Fruit fly (Drosophila melanogaster) whole organism, embryonic: Measurements from ENCODE around the gene CG14866.

Source experiments
- B-H2 ChIP-seq: fragments of 200-800 bp; sonication (Bioruptor generic); optimal IDR thresholded peaks from 2 replicates; lab custom pipeline; 2018; ENCODE audit warnings: missing biosample characterization, mild to moderate bottlenecking, missing genetic modification characterization
- Blimp-1 ChIP-seq: fragments of 200-800 bp; sonication (Bioruptor generic); optimal IDR thresholded peaks from 3 replicates; lab custom pipeline; 2018; ENCODE audit warnings: missing biosample characterization, missing genetic modification characterization, mild to moderate bottlenecking, moderate library complexity, missing genetic modification reagents
- CG10543 ChIP-seq: fragments of 200-800 bp; sonication (Bioruptor generic); optimal IDR thresholded peaks from 3 replicates; lab custom pipeline; 2017; ENCODE audit warnings: missing biosample characterization, mild to moderate bottlenecking, missing genetic modification characterization, moderate library complexity
- CG10959 ChIP-seq: fragments of 200-800 bp; sonication (Bioruptor generic); IDR thresholded peaks from 2 replicates; pipeline ENCODE4 v1.3.6; 2022; ENCODE audit warnings: missing biosample characterization, missing genetic modification characterization
- CG11456 ChIP-seq: fragments of 200-800 bp; sonication (Bioruptor generic); IDR thresholded peaks from 3 replicates; pipeline ENCODE4 v1.3.6; 2022; ENCODE audit warnings: missing biosample characterization, missing genetic modification characterization
- CG12236 ChIP-seq: fragments of 200-800 bp; sonication (Bioruptor generic); optimal IDR thresholded peaks from 2 replicates; lab custom pipeline; 2016; ENCODE audit warnings: missing biosample characterization, missing genetic modification characterization
- CG12659 ChIP-seq: fragments of 200-800 bp; sonication (Bioruptor generic); optimal IDR thresholded peaks from 3 replicates; lab custom pipeline; 2017; ENCODE audit warnings: mild to moderate bottlenecking, missing biosample characterization, missing genetic modification reagents, missing genetic modification characterization
- CG13287 ChIP-seq: fragments of 200-800 bp; sonication (Bioruptor generic); IDR thresholded peaks from 2 replicates; pipeline ENCODE4 v1.3.6; 2022; ENCODE audit warnings: missing biosample characterization, missing genetic modification characterization; ENCODE audit not compliant: partially characterized antibody
- CG14710 ChIP-seq: fragments of 200-800 bp; sonication (Bioruptor generic); optimal IDR thresholded peaks from 3 replicates; lab custom pipeline; 2019; ENCODE audit warnings: missing biosample characterization, mild to moderate bottlenecking, missing genetic modification characterization, moderate library complexity
- CG1603 ChIP-seq: fragments of 200-800 bp; sonication (Bioruptor generic); optimal IDR thresholded peaks from 2 replicates; lab custom pipeline; 2019; ENCODE audit warnings: missing biosample characterization, mild to moderate bottlenecking, missing genetic modification characterization, moderate library complexity
- CG17186 ChIP-seq: fragments of 200-800 bp; sonication (Bioruptor generic); optimal IDR thresholded peaks from 3 replicates; lab custom pipeline; 2017; ENCODE audit warnings: missing biosample characterization, missing genetic modification reagents, missing genetic modification characterization
- CG32532 ChIP-seq: fragments of 200-800 bp; sonication (Bioruptor generic); IDR thresholded peaks from 2 replicates; pipeline ENCODE4 v1.3.6; 2022; ENCODE audit warnings: missing biosample characterization, missing genetic modification characterization
- CG33213 ChIP-seq: fragments of 200-800 bp; sonication (Bioruptor generic); optimal IDR thresholded peaks from 3 replicates; lab custom pipeline; 2016; ENCODE audit warnings: missing biosample characterization, missing genetic modification characterization
- CG34422 ChIP-seq: fragments of 200-800 bp; sonication (Bioruptor generic); IDR thresholded peaks from 3 replicates; pipeline ENCODE4 v1.3.6; 2022; ENCODE audit warnings: missing biosample characterization, missing genetic modification characterization
- CG42726 ChIP-seq: fragments of 200-800 bp; sonication (Bioruptor generic); IDR thresholded peaks from 2 replicates; pipeline ENCODE4 v1.3.6; 2022; ENCODE audit warnings: missing biosample characterization, missing genetic modification characterization; ENCODE audit not compliant: partially characterized antibody
- CG4360 ChIP-seq: fragments of 200-800 bp; sonication (Bioruptor generic); IDR thresholded peaks from 2 replicates; pipeline ENCODE4 v1.3.6; 2022; ENCODE audit warnings: missing biosample characterization, missing genetic modification characterization
- CG4730 ChIP-seq: fragments of 200-800 bp; sonication (Bioruptor generic); IDR thresholded peaks from 2 replicates; pipeline ENCODE4 v1.3.6; 2022; ENCODE audit warnings: missing biosample characterization, missing genetic modification characterization
- CG8359 ChIP-seq: fragments of 200-800 bp; sonication (Bioruptor generic); optimal IDR thresholded peaks from 2 replicates; lab custom pipeline; 2017; ENCODE audit warnings: missing biosample characterization, mild to moderate bottlenecking, missing genetic modification characterization, borderline replicate concordance
- CoRest ChIP-seq: fragments of 200-800 bp; sonication (Bioruptor generic); optimal IDR thresholded peaks from 3 replicates; lab custom pipeline; 2018; ENCODE audit warnings: missing biosample characterization, mild to moderate bottlenecking, missing genetic modification characterization, moderate library complexity
- Drgx ChIP-seq: fragments of 200-800 bp; sonication (Bioruptor generic); IDR thresholded peaks from 2 replicates; pipeline ENCODE4 v1.3.6; 2022; ENCODE audit warnings: missing biosample characterization, missing genetic modification characterization
- E2f2 ChIP-seq: fragments of 200-800 bp; sonication (Bioruptor generic); IDR thresholded peaks from 2 replicates; pipeline ENCODE4 v1.3.6; 2022; ENCODE audit warnings: missing biosample characterization, missing genetic modification characterization
- H15 ChIP-seq: fragments of 200-800 bp; sonication (Bioruptor generic); IDR thresholded peaks from 3 replicates; pipeline ENCODE4 v1.3.6; 2022; ENCODE audit warnings: missing biosample characterization, missing genetic modification characterization
- HLH3B ChIP-seq: fragments of 200-800 bp; sonication (Bioruptor generic); IDR thresholded peaks from 2 replicates; pipeline ENCODE4 v1.3.6; 2022; ENCODE audit warnings: missing biosample characterization, missing genetic modification characterization
- HLH4C ChIP-seq: fragments of 200-800 bp; sonication (Bioruptor generic); IDR thresholded peaks from 3 replicates; pipeline ENCODE4 v1.3.6; 2022; ENCODE audit warnings: missing biosample characterization, missing genetic modification characterization; ENCODE audit not compliant: partially characterized antibody
- Lim3 ChIP-seq: fragments of 200-800 bp; sonication (Bioruptor generic); IDR thresholded peaks from 2 replicates; pipeline ENCODE4 v1.3.6; 2022; ENCODE audit warnings: missing biosample characterization, missing genetic modification characterization
- MBD-R2 ChIP-seq: fragments of 200-800 bp; sonication (Bioruptor generic); IDR thresholded peaks from 2 replicates; pipeline ENCODE4 v1.3.6; 2022; ENCODE audit warnings: missing biosample characterization, missing genetic modification characterization
- Myb ChIP-seq: fragments of 200-800 bp; sonication (Bioruptor generic); optimal IDR thresholded peaks from 2 replicates; lab custom pipeline; 2016; ENCODE audit warnings: missing biosample characterization, missing genetic modification characterization
- Nf-YA ChIP-seq: fragments of 200-800 bp; sonication (Bioruptor generic); IDR thresholded peaks from 2 replicates; pipeline ENCODE4 v1.3.6; 2022; ENCODE audit warnings: missing biosample characterization, missing genetic modification characterization
- Oaz ChIP-seq: fragments of 200-800 bp; sonication (Bioruptor generic); IDR thresholded peaks from 2 replicates; pipeline ENCODE4 v1.3.6; 2022; ENCODE audit warnings: missing biosample characterization, missing genetic modification characterization
- Pdp1 ChIP-seq, 2 experiments: fragments of 200-800 bp; sonication (Bioruptor generic); optimal IDR thresholded peaks; 3 replicates each; lab custom pipeline; 2016; ENCODE audit warnings: missing biosample characterization in 2 of 2, missing genetic modification characterization in 2 of 2, mild to moderate bottlenecking in 1 of 2, moderate library complexity in 1 of 2
- Poxn ChIP-seq: fragments of 200-800 bp; sonication (Bioruptor generic); IDR thresholded peaks from 2 replicates; pipeline ENCODE4 v1.3.6; 2022; ENCODE audit warnings: missing biosample characterization, missing genetic modification characterization
- Sry-δ ChIP-seq: fragments of 200-800 bp; sonication (Bioruptor generic); optimal IDR thresholded peaks from 2 replicates; lab custom pipeline; 2016; ENCODE audit warnings: missing biosample characterization, missing genetic modification characterization
- amos ChIP-seq: fragments of 200-800 bp; sonication (Bioruptor generic); IDR thresholded peaks from 2 replicates; pipeline ENCODE4 v1.3.6; 2022; ENCODE audit warnings: missing biosample characterization, missing genetic modification characterization; ENCODE audit not compliant: partially characterized antibody
- ci ChIP-seq: fragments of 200-800 bp; sonication (Bioruptor generic); IDR thresholded peaks from 3 replicates; pipeline ENCODE4 v1.3.6; 2022; ENCODE audit warnings: missing biosample characterization, missing genetic modification characterization
- crol ChIP-seq: fragments of 200-800 bp; sonication (Bioruptor generic); IDR thresholded peaks from 2 replicates; pipeline ENCODE4 v1.3.6; 2022; ENCODE audit warnings: missing biosample characterization, missing genetic modification characterization
- crp ChIP-seq, 2 experiments: fragments of 200-800 bp; sonication (Bioruptor generic); optimal IDR thresholded peaks; 2 replicates in 1 of 2; 3 replicates in 1 of 2; lab custom pipeline; 2017; ENCODE audit warnings: missing biosample characterization in 2 of 2, missing genetic modification characterization in 2 of 2, mild to moderate bottlenecking in 1 of 2, moderate library complexity in 1 of 2
- dan ChIP-seq: fragments of 200-800 bp; sonication (Bioruptor generic); IDR thresholded peaks from 2 replicates; pipeline ENCODE4 v1.3.6; 2022; ENCODE audit warnings: missing biosample characterization, missing genetic modification characterization
- ems ChIP-seq: fragments of 200-800 bp; sonication (Bioruptor generic); optimal IDR thresholded peaks from 3 replicates; lab custom pipeline; 2016; ENCODE audit warnings: missing biosample characterization, missing genetic modification characterization
- gfzf ChIP-seq: fragments of 200-800 bp; sonication (Bioruptor generic); optimal IDR thresholded peaks from 2 replicates; lab custom pipeline; 2016; ENCODE audit warnings: missing biosample characterization, mild to moderate bottlenecking, missing genetic modification characterization, moderate library complexity
- ken ChIP-seq: fragments of 200-800 bp; sonication (Bioruptor generic); IDR thresholded peaks from 3 replicates; pipeline ENCODE4 v1.3.6; 2022; ENCODE audit warnings: missing biosample characterization, missing genetic modification characterization
- phol ChIP-seq: fragments of 200-800 bp; sonication (Bioruptor generic); optimal IDR thresholded peaks from 3 replicates; lab custom pipeline; 2018; ENCODE audit warnings: missing biosample characterization, mild to moderate bottlenecking, missing genetic modification characterization, moderate library complexity
- psq ChIP-seq: fragments of 200-800 bp; sonication (Bioruptor generic); optimal IDR thresholded peaks from 2 replicates; lab custom pipeline; 2017; ENCODE audit warnings: missing biosample characterization, missing genetic modification characterization
- pzg ChIP-seq: fragments of 200-800 bp; sonication (Bioruptor generic); optimal IDR thresholded peaks from 3 replicates; lab custom pipeline; 2018; ENCODE audit warnings: missing biosample characterization, mild to moderate bottlenecking, missing genetic modification characterization, moderate library complexity
- sens ChIP-seq: fragments of 200-800 bp; sonication (Bioruptor generic); peaks from one replicate; lab custom pipeline; 2016; ENCODE audit warnings: missing biosample characterization, missing genetic modification characterization
- shn ChIP-seq: fragments of 200-800 bp; sonication (Bioruptor generic); optimal IDR thresholded peaks from 3 replicates; lab custom pipeline; 2016; ENCODE audit warnings: missing biosample characterization, missing genetic modification characterization
- stc ChIP-seq: fragments of 200-800 bp; sonication (Bioruptor generic); IDR thresholded peaks from 2 replicates; pipeline ENCODE4 v1.3.6; 2022; ENCODE audit warnings: missing biosample characterization, missing genetic modification characterization
- unc-4 ChIP-seq: fragments of 200-800 bp; sonication (Bioruptor generic); IDR thresholded peaks from 2 replicates; pipeline ENCODE4 v1.3.6; 2022; ENCODE audit warnings: missing biosample characterization, missing genetic modification characterization; ENCODE audit not compliant: partially characterized antibody
- vvl ChIP-seq: fragments of 200-800 bp; sonication (Bioruptor generic); IDR thresholded peaks from 2 replicates; pipeline ENCODE4 v1.3.6; 2022; ENCODE audit warnings: missing biosample characterization, missing genetic modification characterization

The CG14866 gene

DNA sequence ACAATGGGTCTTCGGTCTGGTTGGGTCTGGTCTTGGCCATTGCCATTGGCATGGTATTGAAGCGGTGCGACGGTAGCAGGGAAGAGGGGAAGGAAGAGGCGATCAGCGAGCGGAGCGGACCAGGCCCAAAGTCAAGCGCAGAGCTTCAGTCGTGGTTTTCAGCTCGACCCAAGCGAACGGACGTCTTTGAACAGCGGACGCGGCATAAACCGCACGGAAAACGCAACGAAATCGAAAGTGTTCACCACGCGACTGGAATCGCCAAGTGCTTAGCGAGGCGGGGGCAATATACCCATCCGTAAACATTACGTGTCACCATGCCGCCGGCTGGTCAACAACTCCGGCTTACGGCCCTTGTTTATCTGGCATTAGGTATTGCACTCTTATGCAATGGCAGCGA is at the start of gene CG14866:
CG14866 (plus strand) TSS at position 146 of the 400 bp plus-strand sequence.
- 0 out of 2 replicates have a peak, but pooled peaks have one; percentile 7 for TF ChIP-seq Nf-YA (GFP tag; lab: Robert Waterston, UW)
- TF ChIP-seq crol = peak; percentile 41; the same call in 1 of the 2 replicates
- 0 out of 2 replicates have a peak, but pooled peaks have one; percentile 25 for TF ChIP-seq CG4360 (GFP tag; lab: Robert Waterston, UW)
- TF ChIP-seq HLH3B (GFP tag; lab: Robert Waterston, UW) = peak; percentile 8; the same call in 1 of the 2 replicates
- peak; percentile 14 for TF ChIP-seq CG10543 (GFP tag; lab: Kevin White, UChicago)
- TF ChIP-seq vvl (GFP tag; lab: Robert Waterston, UW) = 0 out of 2 replicates have a peak, but pooled peaks have one; percentile 13
- TF ChIP-seq CG8359 = peak; percentile 95
- TF ChIP-seq ci (GFP tag; lab: Robert Waterston, UW) = 0 out of 3 replicates have a peak, but pooled peaks have one; percentile 15
- 0 out of 3 replicates have a peak, but pooled peaks have one; percentile 29 for TF ChIP-seq HLH4C (GFP tag; lab: Robert Waterston, UW)
- TF ChIP-seq MBD-R2 (GFP tag; lab: Robert Waterston, UW) = peak; percentile 12; the same call in 1 of the 2 replicates
- 0 out of 2 replicates have a peak, but pooled peaks have one; percentile 6 for TF ChIP-seq stc (GFP tag; lab: Robert Waterston, UW)
- TF ChIP-seq CoRest (tag; lab: Kevin White, UChicago) = no peak
- 0 out of 2 replicates have a peak, but pooled peaks have one; percentile 2 for TF ChIP-seq Drgx (GFP tag; lab: Robert Waterston, UW)
- peak in 1 of 2 experiments; percentile 15 for TF ChIP-seq Pdp1 (GFP tag; optimal IDR thresholded peaks at IDR 0.05; lab: Kevin White, UChicago)
- TF ChIP-seq CG11456 (GFP tag; lab: Robert Waterston, UW) = no peak
- no peak for TF ChIP-seq Oaz
- TF ChIP-seq CG32532 (GFP tag; lab: Robert Waterston, UW) = 0 out of 2 replicates have a peak, but pooled peaks have one; percentile 12
- no peak for TF ChIP-seq CG10959 (GFP tag; lab: Robert Waterston, UW)
- no peak for TF ChIP-seq shn (GFP tag; lab: Kevin White, UChicago)
- TF ChIP-seq CG34422 (GFP tag; lab: Robert Waterston, UW) = peak; percentile 29; the same call in 1 of the 3 replicates
- TF ChIP-seq Blimp-1 (GFP tag; lab: Kevin White, UChicago) = peak; percentile 85
- TF ChIP-seq CG4730 (GFP tag; lab: Robert Waterston, UW) = no peak

DNA sequence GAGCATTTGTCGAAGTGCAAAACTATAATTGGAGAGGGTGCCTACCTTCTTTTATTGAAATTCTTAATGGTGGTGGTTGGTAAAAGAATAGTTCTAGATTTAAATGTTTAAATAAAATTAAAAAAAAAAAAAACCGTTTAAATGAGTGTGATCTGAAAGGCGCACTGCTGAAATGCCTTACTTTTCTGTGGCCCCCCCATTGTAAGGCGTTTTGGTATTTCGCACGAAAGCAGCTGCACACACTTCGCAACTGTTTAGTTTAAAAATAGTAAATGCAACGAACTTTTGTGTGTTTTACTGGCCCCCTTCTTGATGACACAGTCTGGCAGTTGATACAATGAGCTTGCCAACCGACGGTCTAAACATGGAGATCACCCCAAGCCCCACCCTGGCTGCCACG is 47.8 kb upstream of the CG14866 start, which contains the start of the genes CG14864 and Zip88E:
CG14864 (minus strand) TSS at position 113 of the 400 bp plus-strand sequence.
Zip88E (plus strand) TSS at position 237 of the 400 bp plus-strand sequence.
- no peak for TF ChIP-seq ems
- peak; percentile 30 for TF ChIP-seq CG17186 (GFP tag; lab: Kevin White, UChicago)
- no peak for TF ChIP-seq Lim3 (GFP tag; lab: Robert Waterston, UW)
- peak; percentile 76 for TF ChIP-seq E2f2 (GFP tag; lab: Robert Waterston, UW)
- TF ChIP-seq sens (GFP tag; lab: Kevin White, UChicago) = peak; percentile 33
- peak; percentile 87 for TF ChIP-seq gfzf
- peak; percentile 23 for TF ChIP-seq CG14710 (tag; lab: Kevin White, UChicago)
- TF ChIP-seq vvl (GFP tag; lab: Robert Waterston, UW) = 0 out of 2 replicates have a peak, but pooled peaks have one; percentile 10
- TF ChIP-seq CG12659 (GFP tag; lab: Kevin White, UChicago) = peak; percentile 17
- no peak for TF ChIP-seq unc-4
- no peak for TF ChIP-seq CG12236
- no peak for TF ChIP-seq B-H2 (GFP tag; lab: Kevin White, UChicago)
- TF ChIP-seq psq = no peak
- TF ChIP-seq Sry-δ = peak; percentile 20
- TF ChIP-seq CG33213 (GFP tag; lab: Kevin White, UChicago) = no peak
- peak; percentile 17 for TF ChIP-seq phol (tag; lab: Kevin White, UChicago)
- TF ChIP-seq ken (GFP tag; lab: Robert Waterston, UW) = no peak
- TF ChIP-seq CG13287 = peak; percentile 49; the same call in 1 of the 2 replicates
- peak; percentile 9 for TF ChIP-seq CoRest (tag; lab: Kevin White, UChicago)
- TF ChIP-seq Myb = peak; percentile 95
- no peak for TF ChIP-seq dan (GFP tag; lab: Robert Waterston, UW)
- 0 out of 2 replicates have a peak, but pooled peaks have one; percentile 23 for TF ChIP-seq CG42726 (GFP tag; lab: Robert Waterston, UW)
- no peak for TF ChIP-seq H15 (GFP tag; lab: Robert Waterston, UW)
- peak; percentile 17 for TF ChIP-seq CG1603 (tag; lab: Kevin White, UChicago)
- peak in 1 of 2 experiments; percentile 8 for TF ChIP-seq crp (GFP tag; optimal IDR thresholded peaks at IDR 0.05; lab: Kevin White, UChicago)
- peak; percentile 69 for TF ChIP-seq pzg
- TF ChIP-seq amos (GFP tag; lab: Robert Waterston, UW) = peak; percentile 23; the same call in 1 of the 2 replicates
- TF ChIP-seq Poxn (GFP tag; lab: Robert Waterston, UW) = no peak
